Fruit fly (Drosophila melanogaster): ENCODE measurements around the gene CG5043.

Gene CG5043

dm6 chr2L:17449608-17450504, 16.2 kb downstream of the CG5043 start, which contains the start of gene dl (continued):
- TF ChIP-seq Sox15 (GFP tag; optimal IDR thresholded peaks at IDR 0.05) (peak; percentile 20), CG34406 (GFP tag; optimal IDR thresholded peaks at IDR 0.05) (peak; percentile 38), CG4318 (GFP tag; optimal IDR thresholded peaks at IDR 0.05) (peak; percentile 65), fd85E (GFP tag; optimal IDR thresholded peaks at IDR 0.05) (no peak), CG3919 (GFP tag; optimal IDR thresholded peaks at IDR 0.05) (peak; percentile 43), CG8119 (GFP tag; IDR thresholded peaks at IDR 0.05) (peak; percentile 81), cyc (GFP tag; optimal IDR thresholded peaks at IDR 0.05) (peak; percentile 37), Smox (GFP tag; optimal IDR thresholded peaks at IDR 0.05) (peak; percentile 49), esn (GFP tag; optimal IDR thresholded peaks at IDR 0.05) (peak; percentile 36), dac (GFP tag; optimal IDR thresholded peaks at IDR 0.05) (peak; percentile 68)

- TF ChIP-seq Gug (GFP tag; IDR thresholded peaks at IDR 0.05): no peak
- TF ChIP-seq lz (GFP tag; optimal IDR thresholded peaks at IDR 0.05): peak; percentile 74
- TF ChIP-seq CG11902 (GFP tag; optimal IDR thresholded peaks at IDR 0.05): peak; percentile 18
- peak; percentile 31 for TF ChIP-seq vri (GFP tag; optimal IDR thresholded peaks at IDR 0.05)
- TF ChIP-seq CG11294 (GFP tag; IDR thresholded peaks at IDR 0.05): no peak; the same call in 1 of the 2 replicates
- TF ChIP-seq CG8319 (GFP tag; optimal IDR thresholded peaks at IDR 0.05): peak; percentile 49
- TF ChIP-seq CG3919 (GFP tag; optimal IDR thresholded peaks at IDR 0.05): peak; percentile 78
- peak; percentile 74 for TF ChIP-seq CG8632 (GFP tag; optimal IDR thresholded peaks at IDR 0.05)
- peak; percentile 86 for TF ChIP-seq esn (GFP tag; optimal IDR thresholded peaks at IDR 0.05)
- TF ChIP-seq CG7368 (GFP tag; optimal IDR thresholded peaks at IDR 0.05): peak; percentile 65
- peak; percentile 62 for TF ChIP-seq CG16779 (tag; optimal IDR thresholded peaks at IDR 0.05)
- TF ChIP-seq OdsH (GFP tag; optimal IDR thresholded peaks at IDR 0.05): peak; percentile 83
- TF ChIP-seq CG32006 (GFP tag; optimal IDR thresholded peaks at IDR 0.05): peak; percentile 80
- TF ChIP-seq CG6854 (GFP tag; optimal IDR thresholded peaks at IDR 0.05): peak; percentile 23
- peak; percentile 70 for TF ChIP-seq CG31627 (GFP tag; optimal IDR thresholded peaks at IDR 0.05)
- peak; percentile 69 for TF ChIP-seq CG6276 (GFP tag; optimal IDR thresholded peaks at IDR 0.05)
- peak; percentile 84 for TF ChIP-seq topi (GFP tag; optimal IDR thresholded peaks at IDR 0.05)
- TF ChIP-seq Hr39 (GFP tag; optimal IDR thresholded peaks at IDR 0.05): peak; percentile 72
- peak; percentile 63; the same call in 2 of the 3 replicates for TF ChIP-seq CG8119 (GFP tag; IDR thresholded peaks at IDR 0.05)
- TF ChIP-seq CG4318 (GFP tag; optimal IDR thresholded peaks at IDR 0.05): peak; percentile 47
- TF ChIP-seq Hr38 (GFP tag; optimal IDR thresholded peaks at IDR 0.05): no peak
- TF ChIP-seq CG34406 (GFP tag; optimal IDR thresholded peaks at IDR 0.05): peak; percentile 86
- peak; percentile 77 for TF ChIP-seq Hr4 (GFP tag; optimal IDR thresholded peaks at IDR 0.05)
- peak; percentile 88 for TF ChIP-seq svp (GFP tag)
- TF ChIP-seq salr (GFP tag; optimal IDR thresholded peaks at IDR 0.05): peak; percentile 32 to 72
- peak; percentile 71 for TF ChIP-seq CG10631 (GFP tag; optimal IDR thresholded peaks at IDR 0.05)
- TF ChIP-seq dac (GFP tag; optimal IDR thresholded peaks at IDR 0.05): no peak
- peak; percentile 61 for TF ChIP-seq CG6808 (GFP tag; optimal IDR thresholded peaks at IDR 0.05)
- no peak for TF ChIP-seq Eip93F (GFP tag; optimal IDR thresholded peaks at IDR 0.05)
- TF ChIP-seq Blimp-1 (GFP tag; optimal IDR thresholded peaks at IDR 0.05): peak; percentile 38
- TF ChIP-seq CG6163 (GFP tag; IDR thresholded peaks at IDR 0.05): no peak; the same call in 2 of the 3 replicates
- TF ChIP-seq Lpt (GFP tag; optimal IDR thresholded peaks at IDR 0.05): peak; percentile 55
- peak; percentile 77 for TF ChIP-seq CG6792 (GFP tag; optimal IDR thresholded peaks at IDR 0.05)
- peak; percentile 78 for TF ChIP-seq pdm3 (GFP tag; optimal IDR thresholded peaks at IDR 0.05)
- peak; percentile 10 for TF ChIP-seq fkh (GFP tag; optimal IDR thresholded peaks at IDR 0.05)
- TF ChIP-seq fd85E (GFP tag; optimal IDR thresholded peaks at IDR 0.05): peak; percentile 28
- TF ChIP-seq Eip75B (GFP tag; optimal IDR thresholded peaks at IDR 0.05): peak; percentile 78
- peak; percentile 81 for TF ChIP-seq net (GFP tag; optimal IDR thresholded peaks at IDR 0.05)
- no peak for TF ChIP-seq CG9139 (GFP tag; optimal IDR thresholded peaks at IDR 0.05)
- TF ChIP-seq Sox15 (GFP tag; optimal IDR thresholded peaks at IDR 0.05): peak; percentile 53
- peak; percentile 62 for TF ChIP-seq CG11762 (GFP tag; optimal IDR thresholded peaks at IDR 0.05; ENCODE audit: insufficient read depth)
- peak; percentile 65 for TF ChIP-seq cyc (GFP tag; optimal IDR thresholded peaks at IDR 0.05)
- TF ChIP-seq achi (GFP tag; optimal IDR thresholded peaks at IDR 0.05): peak; percentile 72
Observed at dm6 chr2L:17450505-17451415, 17.1 kb downstream of the CG5043 start.
